Fruit fly (Drosophila melanogaster) whole organism, prepupa: Measurements from ENCODE around the gene CG12992.

Source experiments
- Blimp-1 ChIP-seq: fragments of 200-800 bp; sonication (Bioruptor generic); optimal IDR thresholded peaks from 3 replicates; lab custom pipeline; 2017; ENCODE audit warnings: missing biosample characterization, missing genetic modification characterization, mild to moderate bottlenecking, moderate library complexity, missing genetic modification reagents
- CG11294 ChIP-seq: fragments of 200-800 bp; sonication (Bioruptor generic); IDR thresholded peaks from 2 replicates; pipeline ENCODE4 v1.3.6; 2022; ENCODE audit warnings: missing biosample characterization, missing genetic modification characterization
- CG11762 ChIP-seq: fragments of 200-800 bp; sonication (Bioruptor generic); optimal IDR thresholded peaks from 3 replicates; lab custom pipeline; 2016; ENCODE audit warnings: missing biosample characterization, missing genetic modification characterization; ENCODE audit not compliant: insufficient read depth
- CG11902 ChIP-seq: fragments of 200-800 bp; sonication (Bioruptor generic); optimal IDR thresholded peaks from 3 replicates; lab custom pipeline; 2016; ENCODE audit warnings: missing biosample characterization, missing genetic modification characterization
- CG15336 ChIP-seq: fragments of 200-800 bp; sonication (Bioruptor generic); IDR thresholded peaks from 2 replicates; pipeline ENCODE4 v1.3.6; 2022; ENCODE audit warnings: missing biosample characterization, missing genetic modification characterization
- CG16779 ChIP-seq: fragments of 200-800 bp; sonication (Bioruptor generic); optimal IDR thresholded peaks from 3 replicates; lab custom pipeline; 2017; ENCODE audit warnings: missing biosample characterization, mild to moderate bottlenecking, missing genetic modification characterization
- CG3032 ChIP-seq: fragments of 200-800 bp; optimal IDR thresholded peaks from 2 replicates; lab custom pipeline; 2019; ENCODE audit warnings: missing biosample characterization, mild to moderate bottlenecking, missing genetic modification characterization, moderate library complexity
- CG31627 ChIP-seq: fragments of 200-800 bp; sonication (Bioruptor generic); optimal IDR thresholded peaks from 3 replicates; lab custom pipeline; 2016; ENCODE audit warnings: missing biosample characterization, missing genetic modification characterization
- CG32006 ChIP-seq: fragments of 200-800 bp; sonication (Bioruptor generic); optimal IDR thresholded peaks from 3 replicates; lab custom pipeline; 2017; ENCODE audit warnings: missing biosample characterization, mild to moderate bottlenecking, missing genetic modification characterization
- CG3919 ChIP-seq: fragments of 200-800 bp; sonication (Bioruptor generic); optimal IDR thresholded peaks from 3 replicates; lab custom pipeline; 2016; ENCODE audit warnings: missing biosample characterization, missing genetic modification characterization
- CG4318 ChIP-seq: fragments of 200-800 bp; sonication (Bioruptor generic); optimal IDR thresholded peaks from 3 replicates; lab custom pipeline; 2017; ENCODE audit warnings: missing biosample characterization, mild to moderate bottlenecking, missing genetic modification characterization
- CG6276 ChIP-seq: fragments of 200-800 bp; sonication (Bioruptor generic); optimal IDR thresholded peaks from 2 replicates; lab custom pipeline; 2017; ENCODE audit warnings: missing biosample characterization, mild to moderate bottlenecking, missing genetic modification characterization
- CG6792 ChIP-seq: fragments of 200-800 bp; sonication (Bioruptor generic); optimal IDR thresholded peaks from 3 replicates; lab custom pipeline; 2016; ENCODE audit warnings: missing biosample characterization, missing genetic modification characterization
- CG6854 ChIP-seq: fragments of 200-800 bp; sonication (Bioruptor generic); optimal IDR thresholded peaks from 2 replicates; lab custom pipeline; 2017; ENCODE audit warnings: missing biosample characterization, mild to moderate bottlenecking, missing genetic modification characterization
- CG7368 ChIP-seq: fragments of 200-800 bp; sonication (Bioruptor generic); optimal IDR thresholded peaks from 3 replicates; lab custom pipeline; 2016; ENCODE audit warnings: missing biosample characterization, missing genetic modification characterization
- CG8119 ChIP-seq: fragments of 200-800 bp; sonication (Bioruptor generic); IDR thresholded peaks from 3 replicates; pipeline ENCODE4 v1.3.6; 2022; ENCODE audit warnings: missing biosample characterization, missing genetic modification characterization
- CG8319 ChIP-seq: fragments of 200-800 bp; sonication (Bioruptor generic); optimal IDR thresholded peaks from 3 replicates; lab custom pipeline; 2016; ENCODE audit warnings: missing biosample characterization, missing genetic modification characterization
- CG8632 ChIP-seq: fragments of 200-800 bp; sonication (Bioruptor generic); optimal IDR thresholded peaks from 3 replicates; lab custom pipeline; 2016; ENCODE audit warnings: missing biosample characterization, missing genetic modification characterization
- Eip78C ChIP-seq: fragments of 200-800 bp; sonication (Bioruptor generic); peaks from one replicate; lab custom pipeline; 2016; ENCODE audit warnings: missing biosample characterization, missing genetic modification characterization
- Ets21C ChIP-seq: fragments of 200-800 bp; sonication (Bioruptor generic); optimal IDR thresholded peaks from 3 replicates; lab custom pipeline; 2016; ENCODE audit warnings: missing biosample characterization, missing genetic modification characterization
- Ets96B ChIP-seq: fragments of 200-800 bp; optimal IDR thresholded peaks from 2 replicates; lab custom pipeline; 2019; ENCODE audit warnings: missing biosample characterization, mild to moderate bottlenecking, missing genetic modification characterization, moderate library complexity
- Gug ChIP-seq: fragments of 200-800 bp; sonication (Bioruptor generic); IDR thresholded peaks from 2 replicates; pipeline ENCODE4 v1.3.6; 2022; ENCODE audit warnings: missing biosample characterization, missing genetic modification characterization
- Hr38 ChIP-seq: sonication (Bioruptor generic); optimal IDR thresholded peaks from 2 replicates; lab custom pipeline; 2016; ENCODE audit warnings: missing biosample characterization, missing genetic modification characterization
- Hr39 ChIP-seq: fragments of 200-800 bp; sonication (Bioruptor generic); optimal IDR thresholded peaks from 2 replicates; lab custom pipeline; 2016; ENCODE audit warnings: missing biosample characterization, missing genetic modification characterization
- Hr4 ChIP-seq: fragments of 200-800 bp; sonication (Bioruptor generic); optimal IDR thresholded peaks from 3 replicates; lab custom pipeline; 2016; ENCODE audit warnings: missing biosample characterization, missing genetic modification characterization
- Lpt ChIP-seq: fragments of 200-800 bp; sonication (Bioruptor generic); optimal IDR thresholded peaks from 3 replicates; lab custom pipeline; 2016; ENCODE audit warnings: missing biosample characterization, missing genetic modification characterization
- Met ChIP-seq: fragments of 200-800 bp; sonication (Bioruptor generic); optimal IDR thresholded peaks from 3 replicates; lab custom pipeline; 2016; ENCODE audit warnings: missing biosample characterization, missing genetic modification characterization
- Sox102F ChIP-seq: fragments of 200-800 bp; sonication (Bioruptor generic); optimal IDR thresholded peaks from 2 replicates; lab custom pipeline; 2016; ENCODE audit warnings: missing biosample characterization, mild to moderate bottlenecking, missing genetic modification characterization
- Sox14 ChIP-seq: fragments of 200-800 bp; sonication (Bioruptor generic); optimal IDR thresholded peaks from 3 replicates; lab custom pipeline; 2016; ENCODE audit warnings: missing biosample characterization, missing genetic modification characterization
- Sox15 ChIP-seq: fragments of 200-800 bp; sonication (Bioruptor generic); optimal IDR thresholded peaks from 3 replicates; lab custom pipeline; 2016; ENCODE audit warnings: missing biosample characterization, missing genetic modification characterization
- achi ChIP-seq: fragments of 200-800 bp; sonication (Bioruptor generic); optimal IDR thresholded peaks from 3 replicates; lab custom pipeline; 2016; ENCODE audit warnings: missing biosample characterization, missing genetic modification characterization
- acj6 ChIP-seq: fragments of 200-800 bp; sonication (Bioruptor generic); optimal IDR thresholded peaks from 3 replicates; lab custom pipeline; 2016; ENCODE audit warnings: missing biosample characterization, missing genetic modification characterization
- cyc ChIP-seq: fragments of 200-800 bp; sonication (Bioruptor generic); optimal IDR thresholded peaks from 3 replicates; lab custom pipeline; 2016; ENCODE audit warnings: missing biosample characterization, missing genetic modification characterization
- dac ChIP-seq: fragments of 200-800 bp; sonication (Bioruptor generic); optimal IDR thresholded peaks from 2 replicates; lab custom pipeline; 2017; ENCODE audit warnings: missing biosample characterization, mild to moderate bottlenecking, missing genetic modification characterization
- dsx ChIP-seq: fragments of 200-800 bp; optimal IDR thresholded peaks from 3 replicates; lab custom pipeline; 2019; ENCODE audit warnings: missing biosample characterization, mild to moderate bottlenecking, missing genetic modification characterization, moderate library complexity; ENCODE audit not compliant: poor library complexity, severe bottlenecking
- eg ChIP-seq: fragments of 200-800 bp; sonication (Bioruptor generic); IDR thresholded peaks from 3 replicates; pipeline ENCODE4 v1.3.6; 2022; ENCODE audit warnings: missing biosample characterization, missing genetic modification characterization
- esn ChIP-seq: fragments of 200-800 bp; sonication (Bioruptor generic); optimal IDR thresholded peaks from 2 replicates; lab custom pipeline; 2016; ENCODE audit warnings: missing biosample characterization, mild to moderate bottlenecking, missing genetic modification characterization, moderate library complexity
- fd85E ChIP-seq: fragments of 200-800 bp; sonication (Bioruptor generic); optimal IDR thresholded peaks from 3 replicates; lab custom pipeline; 2016; ENCODE audit warnings: missing biosample characterization, missing genetic modification characterization
- fkh ChIP-seq: fragments of 200-800 bp; sonication (Bioruptor generic); optimal IDR thresholded peaks from 3 replicates; lab custom pipeline; 2017; ENCODE audit warnings: missing biosample characterization, mild to moderate bottlenecking, missing genetic modification characterization, moderate library complexity
- lz ChIP-seq: fragments of 200-800 bp; sonication (Bioruptor generic); optimal IDR thresholded peaks from 3 replicates; lab custom pipeline; 2016; ENCODE audit warnings: missing biosample characterization, missing genetic modification characterization
- net ChIP-seq: fragments of 200-800 bp; sonication (Bioruptor generic); optimal IDR thresholded peaks from 3 replicates; lab custom pipeline; 2016; ENCODE audit warnings: missing biosample characterization, missing genetic modification characterization
- salr ChIP-seq, 2 experiments: fragments of 200-800 bp; sonication (Bioruptor generic); optimal IDR thresholded peaks; 3 replicates each; lab custom pipeline; 2016 to 2018; ENCODE audit warnings: missing biosample characterization in 2 of 2, missing genetic modification characterization in 2 of 2, mild to moderate bottlenecking in 1 of 2
- spab ChIP-seq: fragments of 200-800 bp; sonication (Bioruptor generic); optimal IDR thresholded peaks from 2 replicates; lab custom pipeline; 2017; ENCODE audit warnings: missing biosample characterization, mild to moderate bottlenecking, missing genetic modification characterization, missing genetic modification reagents
- topi ChIP-seq: fragments of 200-800 bp; sonication (Bioruptor generic); optimal IDR thresholded peaks from 3 replicates; lab custom pipeline; 2016; ENCODE audit warnings: missing biosample characterization, missing genetic modification characterization
- vri ChIP-seq: fragments of 200-800 bp; sonication (Bioruptor generic); optimal IDR thresholded peaks from 3 replicates; lab custom pipeline; 2016; ENCODE audit warnings: missing biosample characterization, mild to moderate bottlenecking, missing genetic modification characterization

The CG12992 gene

dm6 chrX:17562585-17562984, 26.1 kb upstream of the CG12992 start (continued):
- TF ChIP-seq Lpt (GFP tag; lab: Kevin White, UChicago), result peak; percentile 65
- peak; percentile 50 for TF ChIP-seq lz (GFP tag; lab: Kevin White, UChicago)
- TF ChIP-seq dsx (GFP tag; lab: Kevin White, UChicago), result peak; percentile 77
- TF ChIP-seq Met (GFP tag; lab: Kevin White, UChicago), result peak; percentile 57
- TF ChIP-seq vri, result peak; percentile 34
- TF ChIP-seq CG3919 (GFP tag; lab: Kevin White, UChicago), result peak; percentile 67
- peak; percentile 45 for TF ChIP-seq Gug (GFP tag; lab: Robert Waterston, UW)
- peak; percentile 12 for TF ChIP-seq Sox15 (GFP tag; lab: Kevin White, UChicago)
- TF ChIP-seq CG16779 (tag; lab: Kevin White, UChicago), result peak; percentile 51
- TF ChIP-seq Hr38 (GFP tag; lab: Kevin White, UChicago), result no peak
- peak; percentile 65 for TF ChIP-seq esn
- no peak for TF ChIP-seq fd85E (GFP tag; lab: Kevin White, UChicago)
- TF ChIP-seq CG6792, result peak; percentile 55
- peak; percentile 79 for TF ChIP-seq achi (GFP tag; lab: Kevin White, UChicago)
- TF ChIP-seq Blimp-1 (GFP tag; lab: Kevin White, UChicago), result peak; percentile 24
- TF ChIP-seq CG11762, result peak; percentile 50
- peak; percentile 25 for TF ChIP-seq CG8319 (GFP tag; lab: Kevin White, UChicago)
- peak; percentile 41 for TF ChIP-seq CG4318 (GFP tag; lab: Kevin White, UChicago)
- TF ChIP-seq dac (GFP tag; lab: Kevin White, UChicago), result no peak
- peak; percentile 80 for TF ChIP-seq CG3032
- no peak for TF ChIP-seq Ets21C (GFP tag; lab: Kevin White, UChicago)
- peak; percentile 59 for TF ChIP-seq CG6276
- peak; percentile 59 for TF ChIP-seq spab (GFP tag; lab: Kevin White, UChicago)

dm6 chrX:17566128-17566527, 22.5 kb upstream of the CG12992 start:
- TF ChIP-seq fkh, result no peak
- TF ChIP-seq, all 60 proteins: peak for 0

dm6 chrX:17569128-17569527, 19.5 kb upstream of the CG12992 start, which contains the start of gene ppk23:
Gene ppk23, minus strand, starts transcription at chrX:17569228.
- no peak for TF ChIP-seq CG15336
- no peak for TF ChIP-seq CG32006 (GFP tag; lab: Kevin White, UChicago)
- no peak for TF ChIP-seq Gug (GFP tag; lab: Robert Waterston, UW)
- no peak for TF ChIP-seq acj6 (GFP tag; lab: Kevin White, UChicago)
- TF ChIP-seq salr (GFP tag; optimal IDR thresholded peaks at IDR 0.05; lab: Kevin White, UChicago), result no peak
- no peak for TF ChIP-seq Ets96B (tag; lab: Kevin White, UChicago)
- no peak for TF ChIP-seq Blimp-1 (GFP tag; lab: Kevin White, UChicago)
- TF ChIP-seq esn, result no peak
- TF ChIP-seq Sox14, result no peak
- TF ChIP-seq Sox15 (GFP tag; lab: Kevin White, UChicago), result no peak
- no peak for TF ChIP-seq CG8119
- TF ChIP-seq topi (GFP tag; lab: Kevin White, UChicago), result no peak

dm6 chrX:17570912-17571609, 17.6 kb upstream of the CG12992 start:
- peak; percentile 66 for TF ChIP-seq net
- TF ChIP-seq Hr4 (GFP tag; lab: Kevin White, UChicago), result peak; percentile 50
- peak; percentile 82 for TF ChIP-seq Met (GFP tag; lab: Kevin White, UChicago)
- peak; percentile 3 for TF ChIP-seq CG6276
- peak; percentile 62 for TF ChIP-seq cyc
- no peak for TF ChIP-seq Gug (GFP tag; lab: Robert Waterston, UW)
- TF ChIP-seq CG6854 (GFP tag; lab: Kevin White, UChicago), result no peak
- TF ChIP-seq Eip78C (GFP tag; lab: Kevin White, UChicago), result peak; percentile 93
- TF ChIP-seq CG11294, result no peak
- peak; percentile 80 for TF ChIP-seq Hr39 (GFP tag; lab: Kevin White, UChicago)
- peak; percentile 80 for TF ChIP-seq CG31627 (GFP tag; lab: Kevin White, UChicago)
- TF ChIP-seq CG8632, result peak; percentile 53
- peak; percentile 27 for TF ChIP-seq CG7368
- TF ChIP-seq CG8319 (GFP tag; lab: Kevin White, UChicago), result peak; percentile 33
- peak; percentile 48 for TF ChIP-seq CG11902
- TF ChIP-seq Sox102F (GFP tag; lab: Kevin White, UChicago), result peak; percentile 78
- no peak for TF ChIP-seq CG11762
- peak; percentile 9 for TF ChIP-seq Ets96B (tag; lab: Kevin White, UChicago)
- TF ChIP-seq fd85E (GFP tag; lab: Kevin White, UChicago), result no peak
- TF ChIP-seq eg (GFP tag; lab: Robert Waterston, UW), result 0 out of 3 replicates have a peak, but pooled peaks have one; percentile 17
